Worm (Caenorhabditis elegans) whole organism, early embryonic: ENCODE measurements around the gene F29A7.3.

Source experiments
- B0310.2 ChIP-seq: sonication (generic microtip); optimal IDR thresholded peaks from 2 replicates; lab custom pipeline; 2016; ENCODE audit warnings: mild to moderate bottlenecking, missing genetic modification characterization, missing compliant biosample characterization
- F13C5.2 ChIP-seq: sonication (generic microtip); optimal IDR thresholded peaks from 2 replicates; lab custom pipeline; 2017; ENCODE audit warnings: mild to moderate bottlenecking, missing genetic modification characterization, inconsistent platforms, missing compliant biosample characterization
- aly-1 ChIP-seq: sonication (generic microtip); optimal IDR thresholded peaks from 2 replicates; lab custom pipeline; 2016; ENCODE audit warnings: missing genetic modification characterization, missing compliant biosample characterization
- ama-1 ChIP-seq: fragments of 150-350 bp; optimal IDR thresholded peaks from 2 replicates; lab custom pipeline; 2014
- ceh-13 ChIP-seq: fragments of 200-800 bp; sonication (Bioruptor generic); optimal IDR thresholded peaks from 2 replicates; lab custom pipeline; 2018; ENCODE audit warnings: mild to moderate bottlenecking, missing genetic modification characterization, missing compliant biosample characterization
- ceh-36 ChIP-seq: sonication (generic microtip); optimal IDR thresholded peaks from 2 replicates; lab custom pipeline; 2016; ENCODE audit warnings: missing genetic modification characterization, inconsistent platforms, missing compliant biosample characterization
- ets-7 ChIP-seq: sonication (generic microtip); optimal IDR thresholded peaks from 2 replicates; lab custom pipeline; 2016; ENCODE audit warnings: missing genotype, missing genetic modification characterization, missing compliant biosample characterization
- flt-1 ChIP-seq: fragments of 200-800 bp; sonication (Bioruptor generic); IDR thresholded peaks from 2 replicates; pipeline ENCODE4 v1.3.6; 2022; ENCODE audit warnings: missing genetic modification characterization, missing compliant biosample characterization
- hmbx-1 ChIP-seq: sonication (generic microtip); optimal IDR thresholded peaks from 2 replicates; lab custom pipeline; 2016; ENCODE audit warnings: mild to moderate bottlenecking, missing genetic modification characterization, missing compliant biosample characterization
- hmg-4 ChIP-seq: fragments of 200-800 bp; sonication (Bioruptor generic); optimal IDR thresholded peaks from 2 replicates; lab custom pipeline; 2018; ENCODE audit warnings: mild to moderate bottlenecking, missing genetic modification characterization, missing compliant biosample characterization
- hnd-1 ChIP-seq: sonication (generic microtip); optimal IDR thresholded peaks from 2 replicates; lab custom pipeline; 2016; ENCODE audit warnings: missing genetic modification characterization, missing compliant biosample characterization
- pes-1 ChIP-seq: fragments of 200-800 bp; sonication (Bioruptor generic); IDR thresholded peaks from 2 replicates; pipeline ENCODE4 v1.3.6; 2022; ENCODE audit warnings: missing genetic modification reagents, missing genetic modification characterization, missing compliant biosample characterization
- scrt-1 ChIP-seq: fragments of 200-800 bp; sonication (Bioruptor generic); IDR thresholded peaks from 2 replicates; pipeline ENCODE4 v1.3.6; 2022; ENCODE audit warnings: missing genetic modification characterization, missing compliant biosample characterization
- sea-1 ChIP-seq: fragments of 200-800 bp; sonication (Bioruptor generic); conservative IDR thresholded peaks from 2 replicates; pipeline ENCODE4 v1.3.6; 2022; ENCODE audit warnings: missing genetic modification characterization, missing compliant biosample characterization
- tbx-11 ChIP-seq: fragments of 200-800 bp; sonication (Bioruptor generic); IDR thresholded peaks from 2 replicates; pipeline ENCODE4 v1.3.6; 2022; ENCODE audit warnings: missing genetic modification characterization, missing compliant biosample characterization
- tbx-37 ChIP-seq: fragments of 200-800 bp; sonication (Bioruptor generic); conservative IDR thresholded peaks from 2 replicates; pipeline ENCODE4 v1.3.6; 2022; ENCODE audit warnings: missing genetic modification reagents, missing genetic modification characterization, missing compliant biosample characterization
- tra-4 ChIP-seq: sonication (generic microtip); optimal IDR thresholded peaks from 2 replicates; lab custom pipeline; 2017; ENCODE audit warnings: missing genetic modification characterization, missing compliant biosample characterization

The F29A7.3 gene

ce11 chrII:2769021-2769420 lies 15.9 kb downstream of the F29A7.3 start, which contains the start of gene F08D12.7:
Gene F08D12.7 (minus strand): TSS chrII:2769121.
- TF ChIP-seq ama-1 (no peak), hnd-1 (tag; lab: Kevin White, UChicago) (no peak), tbx-37 (no peak), hmg-4 (GFP tag; lab: Kevin White, UChicago) (no peak), sea-1 (no peak), aly-1 (tag; lab: Kevin White, UChicago) (no peak), tra-4 (tag; lab: Kevin White, UChicago) (no peak), ets-7 (tag; lab: Kevin White, UChicago) (no peak), B0310.2 (tag; lab: Kevin White, UChicago) (no peak), ceh-13 (GFP tag; lab: Kevin White, UChicago) (no peak), pes-1 (GFP tag; lab: Robert Waterston, UW) (no peak), hmbx-1 (no peak), scrt-1 (GFP tag; lab: Robert Waterston, UW) (no peak)

ce11 chrII:2770788-2771187 lies 17.7 kb downstream of the F29A7.3 start, which contains the start of gene fbxb-105:
Gene fbxb-105 (minus strand): TSS chrII:2770888.
- TF ChIP-seq hmg-4 (GFP tag; lab: Kevin White, UChicago) (no peak), flt-1 (GFP tag; lab: Robert Waterston, UW) (no peak), scrt-1 (GFP tag; lab: Robert Waterston, UW) (no peak)

- TF ChIP-seq ets-7 (tag; lab: Kevin White, UChicago) (no peak), ama-1 (no peak), ceh-13 (GFP tag; lab: Kevin White, UChicago) (no peak), F13C5.2 (tag; lab: Kevin White, UChicago) (no peak), flt-1 (GFP tag; lab: Robert Waterston, UW) (no peak), sea-1 (no peak), hmg-4 (GFP tag; lab: Kevin White, UChicago) (no peak), B0310.2 (tag; lab: Kevin White, UChicago) (no peak), scrt-1 (GFP tag; lab: Robert Waterston, UW) (no peak), aly-1 (tag; lab: Kevin White, UChicago) (no peak), pes-1 (GFP tag; lab: Robert Waterston, UW) (no peak), hnd-1 (tag; lab: Kevin White, UChicago) (no peak), tbx-37 (no peak), tbx-11 (GFP tag; lab: Robert Waterston, UW) (no peak), tra-4 (tag; lab: Kevin White, UChicago) (no peak), hmbx-1 (no peak), ceh-36 (tag; lab: Kevin White, UChicago) (no peak)
Measured at ce11 chrII:2772166-2772565, 19.1 kb downstream of the F29A7.3 start, which contains the start of gene sdz-10. Gene sdz-10 (minus strand): TSS chrII:2772266.

DNA sequence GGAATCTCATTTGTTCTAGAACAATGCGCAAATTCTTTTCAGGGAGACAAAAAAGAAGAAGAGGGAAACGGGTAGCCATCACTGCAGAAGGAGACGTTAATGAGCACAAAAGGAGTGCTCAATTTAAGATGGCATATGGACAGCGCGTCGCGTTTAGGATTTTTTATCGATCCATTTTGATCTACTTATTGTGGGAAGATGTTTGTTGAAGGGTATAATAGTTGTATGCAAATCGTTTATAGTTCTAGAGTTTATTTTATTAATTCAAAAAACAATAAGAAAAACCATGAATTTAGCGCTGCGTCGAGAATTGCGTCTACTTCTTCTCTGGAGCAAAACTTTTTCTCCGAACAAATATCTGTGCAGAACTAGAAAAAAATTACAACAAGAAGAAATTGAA lies 20.4 kb downstream of the F29A7.3 start, which contains the start of gene sdz-9:
Gene sdz-9 (minus strand): TSS at position 101 of the 400 bp plus-strand sequence.
- TF ChIP-seq ama-1: no peak
- no peak for TF ChIP-seq sea-1
- no peak for TF ChIP-seq flt-1 (GFP tag; lab: Robert Waterston, UW)
- no peak for TF ChIP-seq F13C5.2 (tag; lab: Kevin White, UChicago)
- TF ChIP-seq ets-7 (tag; lab: Kevin White, UChicago): no peak

- no peak for TF ChIP-seq sea-1
- TF ChIP-seq tra-4 (tag; lab: Kevin White, UChicago): no peak
Measured at ce11 chrII:2774904-2775303, 21.8 kb downstream of the F29A7.3 start, which contains the start of gene fbxb-111. Gene fbxb-111 (minus strand): TSS chrII:2775004.

DNA sequence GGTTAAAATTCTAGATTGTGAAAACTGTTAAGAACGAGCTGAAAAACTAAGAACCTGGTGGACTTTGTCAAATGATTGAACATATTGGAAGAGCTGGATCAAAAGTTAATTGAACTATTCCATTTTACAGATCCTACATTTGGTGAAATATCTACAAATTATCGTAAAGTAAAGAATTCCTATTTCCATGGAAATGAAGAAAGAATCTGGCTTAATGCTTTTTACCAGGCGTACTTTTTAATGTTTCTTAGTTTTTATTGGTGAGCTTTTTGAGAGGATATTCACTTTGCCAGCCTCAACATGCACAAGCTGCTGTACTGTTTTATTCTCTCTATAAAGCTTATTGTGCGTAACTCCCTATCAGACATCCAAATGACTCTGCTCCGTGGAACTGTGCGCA lies 24.7 kb downstream of the F29A7.3 start, which contains the start of gene F08D12.4:
Gene F08D12.4 (plus strand): TSS at position 301 of the 400 bp plus-strand sequence.
- TF ChIP-seq ceh-36 (tag; lab: Kevin White, UChicago): no peak
- TF ChIP-seq ets-7 (tag; lab: Kevin White, UChicago): no peak
- no peak for TF ChIP-seq ceh-13 (GFP tag; lab: Kevin White, UChicago)
- TF ChIP-seq scrt-1 (GFP tag; lab: Robert Waterston, UW): no peak
- TF ChIP-seq hnd-1 (tag; lab: Kevin White, UChicago): no peak
- no peak for TF ChIP-seq ama-1
- no peak for TF ChIP-seq sea-1
- TF ChIP-seq aly-1 (tag; lab: Kevin White, UChicago): no peak
- TF ChIP-seq hmbx-1: no peak

- no peak for TF ChIP-seq hmg-4 (GFP tag; lab: Kevin White, UChicago)
- TF ChIP-seq pes-1 (GFP tag; lab: Robert Waterston, UW): no peak
- TF ChIP-seq flt-1 (GFP tag; lab: Robert Waterston, UW): no peak
- no peak for TF ChIP-seq ceh-36 (tag; lab: Kevin White, UChicago)
- no peak for TF ChIP-seq F13C5.2 (tag; lab: Kevin White, UChicago)
- TF ChIP-seq ama-1: no peak
- no peak for TF ChIP-seq hnd-1 (tag; lab: Kevin White, UChicago)
- no peak for TF ChIP-seq scrt-1 (GFP tag; lab: Robert Waterston, UW)
- no peak for TF ChIP-seq sea-1
- TF ChIP-seq hmbx-1: no peak
- TF ChIP-seq tbx-37: no peak
- TF ChIP-seq B0310.2 (tag; lab: Kevin White, UChicago): no peak
- TF ChIP-seq tra-4 (tag; lab: Kevin White, UChicago): no peak
- no peak for TF ChIP-seq ets-7 (tag; lab: Kevin White, UChicago)
- TF ChIP-seq ceh-13 (GFP tag; lab: Kevin White, UChicago): no peak
- no peak for TF ChIP-seq aly-1 (tag; lab: Kevin White, UChicago)
- no peak for TF ChIP-seq tbx-11 (GFP tag; lab: Robert Waterston, UW)
Measured at ce11 chrII:2779253-2779652, 26.2 kb downstream of the F29A7.3 start, which contains the start of gene F08D12.3. Gene F08D12.3 (plus strand): TSS chrII:2779553.

ce11 chrII:2780804-2781203 lies 27.7 kb downstream of the F29A7.3 start:
- no peak for TF ChIP-seq B0310.2 (tag; lab: Kevin White, UChicago)
- no peak for TF ChIP-seq sea-1
- no peak for TF ChIP-seq pes-1 (GFP tag; lab: Robert Waterston, UW)
- TF ChIP-seq hnd-1 (tag; lab: Kevin White, UChicago): no peak
- no peak for TF ChIP-seq hmg-4 (GFP tag; lab: Kevin White, UChicago)
- no peak for TF ChIP-seq tbx-11 (GFP tag; lab: Robert Waterston, UW)
- TF ChIP-seq tra-4 (tag; lab: Kevin White, UChicago): no peak
- no peak for TF ChIP-seq hmbx-1
- no peak for TF ChIP-seq ceh-13 (GFP tag; lab: Kevin White, UChicago)
